Worm (Caenorhabditis elegans) whole organism, young adult: ENCODE data around the gene cpt-1.
"Not testable (repeated sequence)": the region's sequence is repeated elsewhere in the genome, so short reads cannot be mapped to it uniquely, and the experiment has no call there.

Experiments used
- D2030.7 ChIP-seq: fragments of 200-800 bp; sonication (Bioruptor generic); IDR thresholded peaks from 2 replicates; pipeline ENCODE4 v1.3.6; 2022; ENCODE audit warnings: missing genetic modification reagents, missing genetic modification characterization, missing compliant biosample characterization
- F37B4.10 ChIP-seq: fragments of 200-800 bp; sonication (Bioruptor generic); IDR thresholded peaks from 2 replicates; pipeline ENCODE4 v1.3.6; 2022; ENCODE audit warnings: missing genetic modification characterization, missing compliant biosample characterization
- F49E8.2 ChIP-seq: sonication (generic microtip); optimal IDR thresholded peaks from 3 replicates; lab custom pipeline; 2017; ENCODE audit warnings: missing genetic modification characterization, mild to moderate bottlenecking, missing compliant biosample characterization, antibody characterized with exemption, moderate library complexity; ENCODE audit not compliant: insufficient read depth
- F55B11.4 ChIP-seq: sonication (generic microtip); optimal IDR thresholded peaks from 2 replicates; lab custom pipeline; 2016; ENCODE audit warnings: missing compliant biosample characterization, missing genetic modification characterization, borderline replicate concordance; ENCODE audit not compliant: insufficient read depth
- Y53F4B.3 ChIP-seq: fragments of 200-800 bp; sonication (Bioruptor generic); IDR thresholded peaks from 2 replicates; pipeline ENCODE4 v1.3.6; 2022; ENCODE audit warnings: missing genetic modification reagents, missing genetic modification characterization, missing compliant biosample characterization
- Y53G8AR.9 ChIP-seq: fragments of 200-800 bp; sonication (Bioruptor generic); conservative IDR thresholded peaks from 2 replicates; pipeline ENCODE4 v1.3.6; 2022; ENCODE audit warnings: missing genetic modification reagents, missing genetic modification characterization, missing compliant biosample characterization
- Y67H2A.10 ChIP-seq: fragments of 200-800 bp; sonication (Bioruptor generic); conservative IDR thresholded peaks from 2 replicates; pipeline ENCODE4 v1.3.6; 2022; ENCODE audit warnings: missing genetic modification reagents, missing genetic modification characterization, missing compliant biosample characterization
- ama-1 ChIP-seq, 3 experiments: fragments of 150-350 bp in 1 of 3; sonication (generic microtip) in 2 of 3; optimal IDR thresholded peaks; 2 replicates each; lab custom pipeline; 2014 to 2018; ENCODE audit warnings: missing biosample characterization in 2 of 3, missing genetic modification characterization in 2 of 3, missing genetic modification reagents in 2 of 3
- atf-7 ChIP-seq: sonication (generic microtip); optimal IDR thresholded peaks from 2 replicates; lab custom pipeline; 2017; ENCODE audit warnings: mild to moderate bottlenecking, missing genetic modification characterization, missing compliant biosample characterization
- attf-6 ChIP-seq: fragments of 200-800 bp; sonication (Bioruptor generic); IDR thresholded peaks from 2 replicates; pipeline ENCODE4 v1.3.6; 2022; ENCODE audit warnings: missing genetic modification reagents, missing genetic modification characterization, missing compliant biosample characterization
- cebp-1 ChIP-seq, 2 experiments: fragments of 200-800 bp in 1 of 2; sonication (Bioruptor generic) in 1 of 2; sonication (generic microtip) in 1 of 2; IDR thresholded peaks in 1 of 2; optimal IDR thresholded peaks in 1 of 2; 2 replicates each; pipeline versions ENCODE4 v1.3.6 to Lab custom; 2017 to 2022; ENCODE audit warnings: missing compliant biosample characterization in 2 of 2, missing genetic modification characterization in 2 of 2, mild to moderate bottlenecking in 1 of 2, missing genetic modification reagents in 1 of 2, moderate library complexity in 1 of 2
- cebp-2 ChIP-seq: fragments of 200-800 bp; sonication (Bioruptor generic); IDR thresholded peaks from 2 replicates; pipeline ENCODE4 v1.3.6; 2022; ENCODE audit warnings: missing genetic modification characterization, missing compliant biosample characterization
- ceh-91 ChIP-seq: fragments of 200-800 bp; sonication (Bioruptor generic); IDR thresholded peaks from 2 replicates; pipeline ENCODE4 v1.3.6; 2022; ENCODE audit warnings: missing genetic modification reagents, missing genetic modification characterization, missing compliant biosample characterization
- die-1 ChIP-seq: sonication (generic microtip); optimal IDR thresholded peaks from 2 replicates; lab custom pipeline; 2016; ENCODE audit warnings: missing genotype, mild to moderate bottlenecking, missing genetic modification characterization, missing compliant biosample characterization
- dox-1 ChIP-seq: fragments of 200-800 bp; sonication (Bioruptor generic); IDR thresholded peaks from 2 replicates; pipeline ENCODE4 v1.3.6; 2022; ENCODE audit warnings: missing genetic modification reagents, missing genetic modification characterization, missing compliant biosample characterization
- egrh-3 ChIP-seq: fragments of 200-800 bp; sonication (Bioruptor generic); IDR thresholded peaks from 2 replicates; pipeline ENCODE4 v1.3.6; 2022; ENCODE audit warnings: missing genetic modification reagents, missing genetic modification characterization, missing compliant biosample characterization
- him-1 ChIP-seq: sonication (generic microtip); optimal IDR thresholded peaks from 2 replicates; lab custom pipeline; 2016; ENCODE audit warnings: missing genotype, missing genetic modification reagents, missing genetic modification characterization, missing compliant biosample characterization
- hlh-12 ChIP-seq: sonication (generic microtip); optimal IDR thresholded peaks from 2 replicates; lab custom pipeline; 2016; ENCODE audit warnings: missing genetic modification characterization, missing compliant biosample characterization
- lin-26 ChIP-seq: fragments of 200-800 bp; sonication (Bioruptor generic); IDR thresholded peaks from 2 replicates; pipeline ENCODE4 v1.3.6; 2022; ENCODE audit warnings: missing genetic modification reagents, missing genetic modification characterization, missing compliant biosample characterization
- lir-1 ChIP-seq: fragments of 200-800 bp; sonication (Bioruptor generic); conservative IDR thresholded peaks from 2 replicates; pipeline ENCODE4 v1.3.6; 2022; ENCODE audit warnings: missing genetic modification reagents, missing genetic modification characterization, missing compliant biosample characterization
- madf-3 ChIP-seq: fragments of 200-800 bp; sonication (Bioruptor generic); IDR thresholded peaks from 2 replicates; pipeline ENCODE4 v1.3.6; 2022; ENCODE audit warnings: missing genetic modification reagents, missing genetic modification characterization, missing compliant biosample characterization
- mcd-1 ChIP-seq: fragments of 200-800 bp; sonication (Bioruptor generic); IDR thresholded peaks from 2 replicates; pipeline ENCODE4 v1.3.6; 2022; ENCODE audit warnings: missing genetic modification reagents, missing genetic modification characterization, missing compliant biosample characterization
- nhr-90 ChIP-seq: sonication (generic microtip); optimal IDR thresholded peaks from 2 replicates; lab custom pipeline; 2016; ENCODE audit warnings: missing genotype, mild to moderate bottlenecking, missing genetic modification characterization, missing compliant biosample characterization
- pbrm-1 ChIP-seq: fragments of 200-800 bp; sonication (Bioruptor generic); IDR thresholded peaks from 2 replicates; pipeline ENCODE4 v1.3.6; 2022; ENCODE audit warnings: missing genetic modification reagents, missing genetic modification characterization, missing compliant biosample characterization
- pha-4 ChIP-seq: fragments of 150-350 bp; sonication (generic microtip); optimal IDR thresholded peaks from 2 replicates; lab custom pipeline; 2014; ENCODE audit warnings: missing biosample characterization, missing genetic modification reagents, missing genetic modification characterization
- repo-1 ChIP-seq: sonication (generic microtip); optimal IDR thresholded peaks from 2 replicates; lab custom pipeline; 2017; ENCODE audit warnings: mild to moderate bottlenecking, missing genetic modification characterization, missing compliant biosample characterization
- sdz-38 ChIP-seq: sonication (generic microtip); optimal IDR thresholded peaks from 2 replicates; lab custom pipeline; 2016; ENCODE audit warnings: missing genotype, missing genetic modification characterization, missing compliant biosample characterization
- snpc-1.1 ChIP-seq: sonication (generic microtip); optimal IDR thresholded peaks from 2 replicates; lab custom pipeline; 2017; ENCODE audit warnings: missing genetic modification characterization, mild to moderate bottlenecking, missing compliant biosample characterization, antibody characterized with exemption, moderate library complexity, missing genotype, missing genetic modification reagents; ENCODE audit not compliant: insufficient read depth
- tbp1 ChIP-seq: fragments of 200-800 bp; sonication (Bioruptor generic); optimal IDR thresholded peaks from 2 replicates; lab custom pipeline; 2018; ENCODE audit warnings: mild to moderate bottlenecking, missing genetic modification characterization, missing compliant biosample characterization
- unc-130 ChIP-seq: sonication (generic microtip); optimal IDR thresholded peaks from 2 replicates; lab custom pipeline; 2016; ENCODE audit warnings: missing genetic modification reagents, missing genetic modification characterization, missing compliant biosample characterization
- unc-62 ChIP-seq: fragments of 150-350 bp; optimal IDR thresholded peaks from 2 replicates; lab custom pipeline; 2014; ENCODE audit warnings: missing biosample characterization, missing genetic modification reagents, missing genetic modification characterization
- xnd-1 ChIP-seq: sonication (generic microtip); optimal IDR thresholded peaks from 2 replicates; lab custom pipeline; 2016; ENCODE audit warnings: missing genotype, missing genetic modification reagents, missing genetic modification characterization, missing compliant biosample characterization
- zfh-2 ChIP-seq: fragments of 200-800 bp; sonication (Bioruptor generic); conservative IDR thresholded peaks from 2 replicates; pipeline ENCODE4 v1.3.6; 2022; ENCODE audit warnings: missing genetic modification reagents, missing genetic modification characterization, missing compliant biosample characterization
- ztf-22 ChIP-seq: fragments of 200-800 bp; sonication (Bioruptor generic); optimal IDR thresholded peaks from 2 replicates; lab custom pipeline; 2018; ENCODE audit warnings: mild to moderate bottlenecking, missing genetic modification characterization, moderate library complexity, missing compliant biosample characterization
- ztf-28 ChIP-seq: fragments of 200-800 bp; sonication (Bioruptor generic); IDR thresholded peaks from 2 replicates; pipeline ENCODE4 v1.3.6; 2022; ENCODE audit warnings: missing genetic modification reagents, missing genetic modification characterization, missing compliant biosample characterization

cpt-1 gene

ce11 chrII:12778374-12778773 is 17.9 kb downstream of the cpt-1 start (continued):
- TF ChIP-seq egrh-3 (GFP tag; lab: Robert Waterston, UW) (peak; percentile 98), him-1 (tag; lab: Kevin White, UChicago) (peak; percentile 81), attf-6 (GFP tag; lab: Robert Waterston, UW) (peak; percentile 80), zfh-2 (GFP tag; lab: Robert Waterston, UW) (peak; percentile 94), ztf-28 (peak; percentile 87; the same call in 1 of the 2 replicates), madf-3 (0 out of 2 replicates have a peak, but pooled peaks have one; percentile 38), tbp1 (GFP tag; lab: Kevin White, UChicago) (peak; percentile 78), snpc-1.1 (tag; lab: Kevin White, UChicago) (peak; percentile 94), cebp-1 (tag; optimal IDR thresholded peaks at IDR 0.05; lab: Kevin White, UChicago) (peak; percentile 21), pbrm-1 (peak; percentile 99), Y53G8AR.9 (GFP tag; lab: Robert Waterston, UW) (peak; percentile 74; the same call in 1 of the 2 replicates), F49E8.2 (peak; percentile 79), F37B4.10 (0 out of 2 replicates have a peak, but pooled peaks have one; percentile 72), Y53F4B.3 (GFP tag; lab: Robert Waterston, UW) (peak; percentile 55; the same call in 1 of the 2 replicates), ceh-91 (peak; percentile 69), dox-1 (GFP tag; lab: Robert Waterston, UW) (peak; percentile 91), mcd-1 (GFP tag; lab: Robert Waterston, UW) (peak; percentile 91), lin-26 (GFP tag; lab: Robert Waterston, UW) (peak; percentile 100), xnd-1 (peak; percentile 22)
- TF ChIP-seq cebp-1 (GFP tag; IDR thresholded peaks at IDR 0.05; lab: Robert Waterston, UW): not testable (repeated sequence)

ce11 chrII:12776379-12776778 is 19.9 kb downstream of the cpt-1 start, which contains the start of gene Y46G5A.34:
TSS of gene Y46G5A.34 (plus strand) at chrII:12776679.
- no peak for TF ChIP-seq lir-1 (GFP tag; lab: Robert Waterston, UW)
- TF ChIP-seq hlh-12 (tag; lab: Kevin White, UChicago): no peak
- TF ChIP-seq D2030.7 (GFP tag; lab: Robert Waterston, UW): no peak

ce11 chrII:12774402-12774801 is 21.9 kb downstream of the cpt-1 start, which contains the start of gene Y46G5A.14:
TSS of gene Y46G5A.14 (plus strand) at chrII:12774702.
- TF ChIP-seq him-1 (tag; lab: Kevin White, UChicago) (peak; percentile 25), cebp-2 (GFP tag; lab: Robert Waterston, UW) (no peak), pha-4 (tag; lab: Kevin White, UChicago) (no peak), ama-1 (optimal IDR thresholded peaks at IDR 0.05; lab: Kevin White, UChicago) (no peak), ama-1 (GFP tag; optimal IDR thresholded peaks at IDR 0.05; lab: Kevin White, UChicago) (no peak), atf-7 (no peak), ztf-22 (GFP tag; lab: Kevin White, UChicago) (no peak), unc-130 (GFP tag; lab: Kevin White, UChicago) (no peak), die-1 (tag; lab: Kevin White, UChicago) (no peak)
- TF ChIP-seq, all 124 proteins: peak for 1

- TF ChIP-seq zfh-2 (GFP tag; lab: Robert Waterston, UW) (peak; percentile 72), repo-1 (tag; lab: Kevin White, UChicago) (no peak), Y67H2A.10 (GFP tag; lab: Robert Waterston, UW) (no peak), sdz-38 (no peak), egrh-3 (GFP tag; lab: Robert Waterston, UW) (peak; percentile 85), mcd-1 (GFP tag; lab: Robert Waterston, UW) (0 out of 2 replicates have a peak, but pooled peaks have one; percentile 38), unc-62 (GFP tag; lab: Kevin White, UChicago) (no peak), ztf-22 (GFP tag; lab: Kevin White, UChicago) (no peak), F55B11.4 (tag; lab: Kevin White, UChicago) (no peak), nhr-90 (tag; lab: Kevin White, UChicago) (no peak), D2030.7 (GFP tag; lab: Robert Waterston, UW) (no peak), lin-26 (GFP tag; lab: Robert Waterston, UW) (no peak)
Measured at ce11 chrII:12769947-12770346, 26.3 kb downstream of the cpt-1 start.
